Fruit fly (Drosophila melanogaster) whole organism, embryonic: ENCODE results near the gene cdi.

Source experiments
- ATbp ChIP-seq: fragments of 200-800 bp; sonication (Bioruptor generic); optimal IDR thresholded peaks from 2 replicates; lab custom pipeline; 2017; ENCODE audit warnings: missing biosample characterization, mild to moderate bottlenecking, missing genetic modification characterization, missing genetic modification reagents
- Awh ChIP-seq: fragments of 200-800 bp; sonication (Bioruptor generic); IDR thresholded peaks from 2 replicates; pipeline ENCODE4, ENCODE4 v1.3.6; 2022; ENCODE audit warnings: missing biosample characterization, missing genetic modification characterization
- B-H2 ChIP-seq: fragments of 200-800 bp; sonication (Bioruptor generic); optimal IDR thresholded peaks from 2 replicates; lab custom pipeline; 2018; ENCODE audit warnings: missing biosample characterization, mild to moderate bottlenecking, missing genetic modification characterization
- CG12104 ChIP-seq: fragments of 200-800 bp; sonication (Bioruptor generic); optimal IDR thresholded peaks from 3 replicates; lab custom pipeline; 2016; ENCODE audit warnings: missing biosample characterization, missing genetic modification characterization
- CG12942 ChIP-seq: fragments of 200-800 bp; sonication (Bioruptor generic); optimal IDR thresholded peaks from 3 replicates; lab custom pipeline; 2016; ENCODE audit warnings: missing biosample characterization, missing genetic modification characterization
- CG14710 ChIP-seq: fragments of 200-800 bp; sonication (Bioruptor generic); optimal IDR thresholded peaks from 3 replicates; lab custom pipeline; 2019; ENCODE audit warnings: missing biosample characterization, mild to moderate bottlenecking, missing genetic modification characterization, moderate library complexity
- CG16779 ChIP-seq: fragments of 200-800 bp; sonication (Bioruptor generic); IDR thresholded peaks from 2 replicates; pipeline ENCODE4 v1.3.6; 2022; ENCODE audit warnings: missing biosample characterization, missing genetic modification characterization
- CG17361 ChIP-seq: fragments of 200-800 bp; sonication (Bioruptor generic); IDR thresholded peaks from 3 replicates; pipeline ENCODE4 v1.3.6; 2022; ENCODE audit warnings: missing biosample characterization, missing genetic modification characterization
- CG18619 ChIP-seq: fragments of 200-800 bp; sonication (Bioruptor generic); optimal IDR thresholded peaks from 3 replicates; lab custom pipeline; 2017; ENCODE audit warnings: missing biosample characterization, mild to moderate bottlenecking, missing genetic modification characterization
- CG2120 ChIP-seq: fragments of 200-800 bp; sonication (Bioruptor generic); optimal IDR thresholded peaks from 3 replicates; lab custom pipeline; 2016; ENCODE audit warnings: missing biosample characterization, missing genetic modification characterization
- CG2199 ChIP-seq: fragments of 200-800 bp; sonication (Bioruptor generic); IDR thresholded peaks from 3 replicates; pipeline ENCODE4 v1.3.6; 2022; ENCODE audit warnings: missing biosample characterization, missing genetic modification characterization
- CG3163 ChIP-seq: fragments of 200-800 bp; sonication (Bioruptor generic); optimal IDR thresholded peaks from 3 replicates; lab custom pipeline; 2016; ENCODE audit warnings: missing biosample characterization, missing genetic modification characterization
- CG9817 ChIP-seq: fragments of 200-800 bp; sonication (Bioruptor generic); optimal IDR thresholded peaks from 2 replicates; lab custom pipeline; 2018; ENCODE audit warnings: missing biosample characterization, mild to moderate bottlenecking, missing genetic modification characterization, moderate library complexity
- CHES-1-like ChIP-seq: fragments of 200-800 bp; sonication (Bioruptor generic); optimal IDR thresholded peaks from 2 replicates; lab custom pipeline; 2016; ENCODE audit warnings: missing biosample characterization, missing genetic modification characterization
- D ChIP-seq, 2 experiments: fragments of 200-800 bp in 1 of 2; fragments of >200 bp in 1 of 2; sonication (Bioruptor generic) in 1 of 2; optimal IDR thresholded peaks; 2 replicates in 1 of 2; 3 replicates in 1 of 2; lab custom pipeline; 2017; ENCODE audit warnings: mild to moderate bottlenecking in 1 of 2, missing biosample characterization in 1 of 2, missing genetic modification characterization in 1 of 2, missing genetic modification reagents in 1 of 2
- Drgx ChIP-seq: fragments of 200-800 bp; sonication (Bioruptor generic); IDR thresholded peaks from 2 replicates; pipeline ENCODE4 v1.3.6; 2022; ENCODE audit warnings: missing biosample characterization, missing genetic modification characterization
- E2f2 ChIP-seq: fragments of 200-800 bp; sonication (Bioruptor generic); IDR thresholded peaks from 2 replicates; pipeline ENCODE4 v1.3.6; 2022; ENCODE audit warnings: missing biosample characterization, missing genetic modification characterization
- Hmx ChIP-seq: fragments of 200-800 bp; sonication (Bioruptor generic); optimal IDR thresholded peaks from 2 replicates; lab custom pipeline; 2016; ENCODE audit warnings: missing biosample characterization, missing genetic modification characterization
- Hr3 ChIP-seq: fragments of 200-800 bp; sonication (Bioruptor generic); optimal IDR thresholded peaks from 3 replicates; lab custom pipeline; 2016; ENCODE audit warnings: missing biosample characterization, missing genetic modification characterization
- MESR4 ChIP-seq: fragments of 200-800 bp; sonication (Bioruptor generic); optimal IDR thresholded peaks from 2 replicates; lab custom pipeline; 2018; ENCODE audit warnings: missing biosample characterization, mild to moderate bottlenecking, missing genetic modification characterization, moderate library complexity
- Med ChIP-seq: fragments of 200-800 bp; sonication (Bioruptor generic); peaks from one replicate; lab custom pipeline; 2016; ENCODE audit warnings: missing biosample characterization, missing genetic modification characterization, mild to moderate bottlenecking, inconsistent platforms, moderate library complexity
- Myb ChIP-seq: fragments of 200-800 bp; sonication (Bioruptor generic); optimal IDR thresholded peaks from 2 replicates; lab custom pipeline; 2016; ENCODE audit warnings: missing biosample characterization, missing genetic modification characterization
- NC2β ChIP-seq: fragments of 200-800 bp; sonication (Bioruptor generic); optimal IDR thresholded peaks from 2 replicates; lab custom pipeline; 2016; ENCODE audit warnings: missing biosample characterization, missing genetic modification characterization
- Oli ChIP-seq: fragments of 200-800 bp; sonication (Bioruptor generic); optimal IDR thresholded peaks from 2 replicates; lab custom pipeline; 2018; ENCODE audit warnings: missing biosample characterization, mild to moderate bottlenecking, missing genetic modification characterization, moderate library complexity
- Six4 ChIP-seq: fragments of 200-800 bp; sonication (Bioruptor generic); optimal IDR thresholded peaks from 2 replicates; lab custom pipeline; 2016; ENCODE audit warnings: missing biosample characterization, missing genetic modification characterization
- Sox102F ChIP-seq: fragments of 200-800 bp; sonication (Bioruptor generic); optimal IDR thresholded peaks from 2 replicates; lab custom pipeline; 2018; ENCODE audit warnings: missing biosample characterization, mild to moderate bottlenecking, missing genetic modification characterization, moderate library complexity
- Tbp ChIP-seq: fragments of >200 bp; optimal IDR thresholded peaks from 2 replicates; lab custom pipeline; 2018; ENCODE audit warnings: missing biosample characterization, missing genetic modification characterization
- Vsx1 ChIP-seq: fragments of 200-800 bp; sonication (Bioruptor generic); optimal IDR thresholded peaks from 2 replicates; lab custom pipeline; 2017; ENCODE audit warnings: missing biosample characterization, mild to moderate bottlenecking, missing genetic modification characterization, missing genetic modification reagents
- Xrp1 ChIP-seq: fragments of 200-800 bp; sonication (Bioruptor generic); IDR thresholded peaks from 2 replicates; pipeline ENCODE4 v1.3.6; 2022; ENCODE audit warnings: missing biosample characterization, missing genetic modification characterization
- az2 ChIP-seq: fragments of 200-800 bp; sonication (Bioruptor generic); optimal IDR thresholded peaks from 3 replicates; lab custom pipeline; 2016; ENCODE audit warnings: missing biosample characterization, missing genetic modification characterization
- bab2 ChIP-seq: fragments of 200-800 bp; sonication (Bioruptor generic); optimal IDR thresholded peaks from 2 replicates; lab custom pipeline; 2016; ENCODE audit warnings: missing biosample characterization, missing genetic modification characterization
- bsh ChIP-seq, 2 experiments: fragments of 200-800 bp; sonication (Bioruptor generic); optimal IDR thresholded peaks; 2 replicates each; lab custom pipeline; 2017 to 2018; ENCODE audit warnings: mild to moderate bottlenecking in 2 of 2, missing biosample characterization in 2 of 2, missing genetic modification characterization in 2 of 2, moderate library complexity in 1 of 2
- chn ChIP-seq: fragments of 200-800 bp; sonication (Bioruptor generic); optimal IDR thresholded peaks from 2 replicates; lab custom pipeline; 2016; ENCODE audit warnings: missing biosample characterization, missing genetic modification characterization
- croc ChIP-seq: fragments of 200-800 bp; sonication (Bioruptor generic); conservative IDR thresholded peaks from 3 replicates; pipeline ENCODE4 v1.3.6; 2022; ENCODE audit warnings: missing biosample characterization, missing genetic modification characterization
- dmrt99B ChIP-seq: fragments of 200-800 bp; sonication (Bioruptor generic); optimal IDR thresholded peaks from 2 replicates; lab custom pipeline; 2018; ENCODE audit warnings: missing biosample characterization, mild to moderate bottlenecking, missing genetic modification characterization, moderate library complexity
- gem ChIP-seq: fragments of 200-800 bp; sonication (Bioruptor generic); optimal IDR thresholded peaks from 2 replicates; lab custom pipeline; 2019; ENCODE audit warnings: missing biosample characterization, mild to moderate bottlenecking, missing genetic modification characterization, moderate library complexity
- lola ChIP-seq, 3 experiments: fragments of >200 bp in 2 of 3; fragments of 200-800 bp in 1 of 3; sonication (Bioruptor generic) in 1 of 3; optimal IDR thresholded peaks; 2 replicates each; lab custom pipeline; 2017 to 2019; ENCODE audit warnings: missing biosample characterization in 3 of 3, missing genetic modification characterization in 3 of 3, mild to moderate bottlenecking in 1 of 3, moderate library complexity in 1 of 3
- nom ChIP-seq: fragments of 200-800 bp; sonication (Bioruptor generic); optimal IDR thresholded peaks from 2 replicates; lab custom pipeline; 2017; ENCODE audit warnings: missing biosample characterization, missing genetic modification characterization, mild to moderate bottlenecking, moderate library complexity, missing genetic modification reagents
- otp ChIP-seq: fragments of 200-800 bp; sonication (Bioruptor generic); IDR thresholded peaks from 3 replicates; pipeline ENCODE4, ENCODE4 v1.3.6; 2022; ENCODE audit warnings: missing biosample characterization, missing genetic modification characterization
- pita ChIP-seq: fragments of 200-800 bp; sonication (Bioruptor generic); optimal IDR thresholded peaks from 2 replicates; lab custom pipeline; 2017; ENCODE audit warnings: missing biosample characterization, mild to moderate bottlenecking, missing genetic modification characterization
- pum ChIP-seq: fragments of 200-800 bp; sonication (Bioruptor generic); optimal IDR thresholded peaks from 2 replicates; lab custom pipeline; 2016; ENCODE audit warnings: missing biosample characterization, missing genetic modification characterization
- sens ChIP-seq: fragments of 200-800 bp; sonication (Bioruptor generic); peaks from one replicate; lab custom pipeline; 2016; ENCODE audit warnings: missing biosample characterization, missing genetic modification characterization
- sim ChIP-seq: fragments of 200-800 bp; sonication (Bioruptor generic); IDR thresholded peaks from 2 replicates; pipeline ENCODE4 v1.3.6; 2022; ENCODE audit warnings: missing biosample characterization, missing genetic modification characterization
- sqz ChIP-seq: fragments of 200-800 bp; sonication (Bioruptor generic); optimal IDR thresholded peaks from 3 replicates; lab custom pipeline; 2018; ENCODE audit warnings: missing biosample characterization, mild to moderate bottlenecking, missing genetic modification characterization
- tio ChIP-seq: fragments of 200-800 bp; sonication (Bioruptor generic); optimal IDR thresholded peaks from 2 replicates; lab custom pipeline; 2017; ENCODE audit warnings: missing biosample characterization, missing genetic modification characterization, inconsistent platforms
- trem ChIP-seq: fragments of 200-800 bp; optimal IDR thresholded peaks from 3 replicates; lab custom pipeline; 2019; ENCODE audit warnings: missing biosample characterization, mild to moderate bottlenecking, missing genetic modification characterization, moderate library complexity
- unpg ChIP-seq: fragments of 200-800 bp; sonication (Bioruptor generic); optimal IDR thresholded peaks from 3 replicates; lab custom pipeline; 2018; ENCODE audit warnings: missing biosample characterization, mild to moderate bottlenecking, missing genetic modification characterization, moderate library complexity
- z ChIP-seq: fragments of 200-800 bp; sonication (Bioruptor generic); IDR thresholded peaks from 3 replicates; pipeline ENCODE4 v1.3.6; 2022; ENCODE audit warnings: missing biosample characterization, missing genetic modification characterization

cdi gene

dm6 chr3R:19107058-19107457, 13.0 kb upstream of the cdi start:
- TF ChIP-seq sens (peak; percentile 72), pita (GFP tag; lab: Kevin White, UChicago) (no peak), Awh (GFP tag; lab: Robert Waterston, UW) (0 out of 2 replicates have a peak, but pooled peaks have one; percentile 8), gem (tag; lab: Kevin White, UChicago) (peak; percentile 26), CG16779 (GFP tag; lab: Robert Waterston, UW) (no peak), CG12942 (GFP tag; lab: Kevin White, UChicago) (no peak), unpg (peak; percentile 26), otp (GFP tag; lab: Robert Waterston, UW) (peak; percentile 16; the same call in 1 of the 3 replicates), bsh (GFP tag; optimal IDR thresholded peaks at IDR 0.05; lab: Kevin White, UChicago) (peak in 1 of 2 experiments; percentile 26), CG9817 (tag; lab: Kevin White, UChicago) (no peak), trem (tag; lab: Kevin White, UChicago) (no peak), Med (GFP tag; lab: Kevin White, UChicago) (peak; percentile 7), tio (no peak), dmrt99B (tag; lab: Kevin White, UChicago) (peak; percentile 19), az2 (GFP tag; lab: Kevin White, UChicago) (peak; percentile 1)

dm6 chr3R:19106452-19106851, 12.4 kb upstream of the cdi start:
- TF ChIP-seq Hmx (GFP tag; lab: Kevin White, UChicago) = no peak
- peak; percentile 52 for TF ChIP-seq nom (GFP tag; lab: Kevin White, UChicago)
- TF ChIP-seq Tbp (GFP tag; lab: Kevin White, UChicago) = no peak
- TF ChIP-seq NC2β (GFP tag; lab: Kevin White, UChicago) = no peak
- TF ChIP-seq CG12104 = no peak
- TF ChIP-seq sqz (GFP tag; lab: Kevin White, UChicago) = peak; percentile 38
- peak; percentile 11; the same call in 1 of the 2 replicates for TF ChIP-seq Drgx (GFP tag; lab: Robert Waterston, UW)
- no peak for TF ChIP-seq E2f2
- no peak for TF ChIP-seq Myb (GFP tag; lab: Kevin White, UChicago)
- TF ChIP-seq Six4 (GFP tag; lab: Kevin White, UChicago) = no peak

- TF ChIP-seq lola (GFP tag; optimal IDR thresholded peaks at IDR 0.05; lab: Kevin White, UChicago) = peak in 1 of 3 experiments; percentile 46
- no peak for TF ChIP-seq MESR4 (GFP tag; lab: Kevin White, UChicago)
- peak; percentile 72 for TF ChIP-seq gem (tag; lab: Kevin White, UChicago)
- no peak for TF ChIP-seq B-H2
- peak; percentile 13 for TF ChIP-seq pum (GFP tag; lab: Kevin White, UChicago)
- no peak for TF ChIP-seq Hr3 (GFP tag; lab: Kevin White, UChicago)
- TF ChIP-seq CG3163 (GFP tag; lab: Kevin White, UChicago) = no peak
- peak; percentile 47 for TF ChIP-seq croc (GFP tag; lab: Robert Waterston, UW)
- TF ChIP-seq sim (GFP tag; lab: Robert Waterston, UW) = peak; percentile 11; the same call in 1 of the 2 replicates
- peak; percentile 47 for TF ChIP-seq CG14710 (tag; lab: Kevin White, UChicago)
- no peak for TF ChIP-seq Vsx1 (GFP tag; lab: Kevin White, UChicago)
- TF ChIP-seq Xrp1 (GFP tag; lab: Robert Waterston, UW) = peak; percentile 63; the same call in 1 of the 2 replicates
- peak; percentile 36 for TF ChIP-seq Oli (tag; lab: Kevin White, UChicago)
- TF ChIP-seq CG2120 (GFP tag; lab: Kevin White, UChicago) = no peak
- no peak for TF ChIP-seq D (optimal IDR thresholded peaks at IDR 0.05; lab: Kevin White, UChicago)
- peak; percentile 36 for TF ChIP-seq D (GFP tag; optimal IDR thresholded peaks at IDR 0.05; lab: Kevin White, UChicago)
- no peak for TF ChIP-seq chn (GFP tag; lab: Kevin White, UChicago)
- no peak for TF ChIP-seq CG18619
- peak; percentile 46; the same call in 1 of the 3 replicates for TF ChIP-seq CG17361 (GFP tag; lab: Robert Waterston, UW)
- peak; percentile 33 for TF ChIP-seq ATbp
- TF ChIP-seq CG2199 (GFP tag; lab: Robert Waterston, UW) = no peak
- TF ChIP-seq sens = peak; percentile 76
- peak; percentile 10 for TF ChIP-seq Med (GFP tag; lab: Kevin White, UChicago)
- TF ChIP-seq z (GFP tag; lab: Robert Waterston, UW) = no peak
- TF ChIP-seq Tbp (GFP tag; lab: Kevin White, UChicago) = no peak
- no peak for TF ChIP-seq CHES-1-like (GFP tag; lab: Kevin White, UChicago)
- TF ChIP-seq bab2 (GFP tag; lab: Kevin White, UChicago) = no peak
- TF ChIP-seq Sox102F = peak; percentile 67
These were observed 11.8 kb upstream of the cdi start for dm6 chr3R:19105821-19106220.
